Worm (Caenorhabditis elegans): ENCODE measurements around the gene Y53F4B.36.

Y53F4B.36 gene

ce11 chrII:15209309-15209708 is 33.6 kb downstream of the Y53F4B.36 start:
- TF ChIP-seq C34F6.9 (tag; optimal IDR thresholded peaks at IDR 0.05), result peak; percentile 32
- TF ChIP-seq lsy-2 (tag; optimal IDR thresholded peaks at IDR 0.05), result peak in 1 of 2 experiments; percentile 12
- TF ChIP-seq nhr-12 (tag; optimal IDR thresholded peaks at IDR 0.05), result no peak
- TF ChIP-seq blmp-1 (tag; optimal IDR thresholded peaks at IDR 0.05; ENCODE audit: insufficient read depth), result peak; percentile 36
- TF ChIP-seq unc-55 (GFP tag; optimal IDR thresholded peaks at IDR 0.05), result peak; percentile 22
- no peak for TF ChIP-seq elt-1 (tag; optimal IDR thresholded peaks at IDR 0.05)

ce11 chrII:15212260-15212914 is 36.6 kb downstream of the Y53F4B.36 start:
- no peak for TF ChIP-seq skn-1 (tag; optimal IDR thresholded peaks at IDR 0.05)
- no peak for TF ChIP-seq elt-3 (tag; optimal IDR thresholded peaks at IDR 0.05)
- TF ChIP-seq lin-11 (tag; optimal IDR thresholded peaks at IDR 0.05), result no peak
- no peak for TF ChIP-seq ztf-11 (tag; optimal IDR thresholded peaks at IDR 0.05)
- TF ChIP-seq nhr-21 (tag; optimal IDR thresholded peaks at IDR 0.05), result peak; percentile 59
- TF ChIP-seq sma-3 (GFP tag; optimal IDR thresholded peaks at IDR 0.05), result peak; percentile 74
- peak; percentile 77 for TF ChIP-seq F13H6.1 (tag; optimal IDR thresholded peaks at IDR 0.05)
- TF ChIP-seq nhr-10 (tag; optimal IDR thresholded peaks at IDR 0.05), result no peak
- no peak for TF ChIP-seq ZK546.5 (tag; optimal IDR thresholded peaks at IDR 0.05)
- TF ChIP-seq aly-2 (tag; optimal IDR thresholded peaks at IDR 0.05), result no peak
- peak; percentile 19 for TF ChIP-seq fos-1 (tag; optimal IDR thresholded peaks at IDR 0.05)
- TF ChIP-seq crh-2 (tag; optimal IDR thresholded peaks at IDR 0.05), result peak; percentile 53
- TF ChIP-seq nhr-129 (tag; optimal IDR thresholded peaks at IDR 0.05), result peak; percentile 89
- no peak for TF ChIP-seq nhr-77 (tag; optimal IDR thresholded peaks at IDR 0.05)
- no peak for TF ChIP-seq nhr-11 (tag; optimal IDR thresholded peaks at IDR 0.05)
- no peak for TF ChIP-seq zag-1 (tag; optimal IDR thresholded peaks at IDR 0.05)
- no peak for TF ChIP-seq snpc-4 (tag; optimal IDR thresholded peaks at IDR 0.05)
- TF ChIP-seq ama-1 (optimal IDR thresholded peaks at IDR 0.05), result no peak
- TF ChIP-seq ztf-4 (tag; optimal IDR thresholded peaks at IDR 0.05), result peak; percentile 57
- TF ChIP-seq C34F6.9 (tag; optimal IDR thresholded peaks at IDR 0.05), result no peak
- TF ChIP-seq unc-55 (GFP tag; optimal IDR thresholded peaks at IDR 0.05), result no peak
- no peak for TF ChIP-seq ztf-1 (GFP tag; conservative IDR thresholded peaks at IDR 0.05)
- no peak for TF ChIP-seq egl-27 (tag; optimal IDR thresholded peaks at IDR 0.05)
- peak; percentile 46 for TF ChIP-seq ceh-16 (tag; optimal IDR thresholded peaks at IDR 0.05)
- no peak for TF ChIP-seq mdl-1 (tag; optimal IDR thresholded peaks at IDR 0.05)
- no peak for TF ChIP-seq peb-1 (tag; optimal IDR thresholded peaks at IDR 0.05)
- TF ChIP-seq sma-9 (GFP tag; optimal IDR thresholded peaks at IDR 0.05), result peak; percentile 69
- no peak for TF ChIP-seq sma-9 (tag; optimal IDR thresholded peaks at IDR 0.05)
- no peak for TF ChIP-seq nhr-12 (tag; optimal IDR thresholded peaks at IDR 0.05)
- no peak for TF ChIP-seq elt-1 (tag; optimal IDR thresholded peaks at IDR 0.05)
- peak; percentile 86 for TF ChIP-seq nhr-25 (tag; optimal IDR thresholded peaks at IDR 0.05)
- TF ChIP-seq alr-1 (tag; optimal IDR thresholded peaks at IDR 0.05), result no peak
- no peak for TF ChIP-seq ceh-82 (tag; optimal IDR thresholded peaks at IDR 0.05)
- no peak for TF ChIP-seq mab-5 (tag; optimal IDR thresholded peaks at IDR 0.05)
- no peak for TF ChIP-seq unc-62 (GFP tag; optimal IDR thresholded peaks at IDR 0.05)
- no peak for TF ChIP-seq lsy-2 (tag; optimal IDR thresholded peaks at IDR 0.05)
- TF ChIP-seq Y55F3AM.14 (GFP tag; optimal IDR thresholded peaks at IDR 0.05), result no peak
- peak; percentile 71 for TF ChIP-seq blmp-1 (tag; optimal IDR thresholded peaks at IDR 0.05; ENCODE audit: insufficient read depth)
- TF ChIP-seq nhr-237 (tag; optimal IDR thresholded peaks at IDR 0.05), result no peak
- no peak for TF ChIP-seq unc-39 (tag; optimal IDR thresholded peaks at IDR 0.05)
- TF ChIP-seq dmd-4 (tag; optimal IDR thresholded peaks at IDR 0.05), result no peak
- TF ChIP-seq sem-4 (tag; optimal IDR thresholded peaks at IDR 0.05), result no peak
- no peak for TF ChIP-seq gmeb-1 (tag; optimal IDR thresholded peaks at IDR 0.05)

- TF ChIP-seq nhr-10 (tag; optimal IDR thresholded peaks at IDR 0.05) (no peak), nhr-77 (tag; optimal IDR thresholded peaks at IDR 0.05) (no peak), lin-39 (tag; optimal IDR thresholded peaks at IDR 0.05) (no peak), zag-1 (tag; optimal IDR thresholded peaks at IDR 0.05) (no peak), ztf-1 (GFP tag; conservative IDR thresholded peaks at IDR 0.05) (no peak), nhr-25 (tag; optimal IDR thresholded peaks at IDR 0.05) (peak; percentile 37), nhr-21 (tag; optimal IDR thresholded peaks at IDR 0.05) (no peak), R02D3.7 (tag; optimal IDR thresholded peaks at IDR 0.05) (no peak), ZK546.5 (tag; optimal IDR thresholded peaks at IDR 0.05) (no peak), Y55F3AM.14 (GFP tag; optimal IDR thresholded peaks at IDR 0.05) (no peak), sma-9 (GFP tag; optimal IDR thresholded peaks at IDR 0.05) (peak; percentile 86), sma-9 (tag; optimal IDR thresholded peaks at IDR 0.05) (no peak), blmp-1 (tag; optimal IDR thresholded peaks at IDR 0.05; ENCODE audit: insufficient read depth) (peak; percentile 16), unc-62 (GFP tag; optimal IDR thresholded peaks at IDR 0.05) (no peak), ztf-4 (tag; optimal IDR thresholded peaks at IDR 0.05) (no peak), nhr-129 (tag; optimal IDR thresholded peaks at IDR 0.05) (no peak), snpc-4 (tag; optimal IDR thresholded peaks at IDR 0.05) (no peak), mdl-1 (tag; optimal IDR thresholded peaks at IDR 0.05) (no peak), ztf-11 (tag; optimal IDR thresholded peaks at IDR 0.05) (no peak), nhr-23 (tag; optimal IDR thresholded peaks at IDR 0.05) (peak; percentile 32), alr-1 (tag; optimal IDR thresholded peaks at IDR 0.05) (no peak), aly-2 (tag; optimal IDR thresholded peaks at IDR 0.05) (no peak), ceh-16 (tag; optimal IDR thresholded peaks at IDR 0.05) (peak; percentile 61), nhr-237 (tag; optimal IDR thresholded peaks at IDR 0.05) (no peak), nhr-11 (tag; optimal IDR thresholded peaks at IDR 0.05) (no peak), C34F6.9 (tag; optimal IDR thresholded peaks at IDR 0.05) (no peak), mab-5 (tag; optimal IDR thresholded peaks at IDR 0.05) (no peak), nhr-6 (tag; optimal IDR thresholded peaks at IDR 0.05) (no peak), crh-2 (tag; optimal IDR thresholded peaks at IDR 0.05) (no peak), peb-1 (tag; optimal IDR thresholded peaks at IDR 0.05) (no peak), lsy-2 (tag; optimal IDR thresholded peaks at IDR 0.05) (no peak)
Observed at ce11 chrII:15213732-15214131, 38.0 kb downstream of the Y53F4B.36 start.
